In genomic region chr3R:16899659-16900022, dm6 we compare ENCODE assay signal across 2 fruit fly cellular contexts.
TF ChIP-seq lines count a peak whose summit lies in the region.

No protein-coding gene starts in this region.

TF ChIP-seq in whole organism, embryonic, 481 proteins besides CTCF, POLR2A, EP300 and RAD21 (continued from another document and continues in another):
- TF ChIP-seq CG9727 (GFP tag; optimal IDR thresholded peaks at IDR 0.05; lab: Kevin White, UChicago) (no peak), hb (GFP tag; IDR thresholded peaks at IDR 0.05; lab: Robert Waterston, UW; ENCODE audit: partially characterized antibody) (no peak), bcd (GFP tag; optimal IDR thresholded peaks at IDR 0.05; lab: Kevin White, UChicago) (no peak), Nf-YA (GFP tag; IDR thresholded peaks at IDR 0.05; lab: Robert Waterston, UW) (0 out of 2 replicates have a peak, but pooled peaks have one; percentile 32), CG14667 (GFP tag; IDR thresholded peaks at IDR 0.05; lab: Robert Waterston, UW) (no peak), gro (GFP tag; optimal IDR thresholded peaks at IDR 0.05; lab: Kevin White, UChicago) (no peak), fd64A (GFP tag; optimal IDR thresholded peaks at IDR 0.05; lab: Kevin White, UChicago) (no peak), Ada2b (GFP tag; IDR thresholded peaks at IDR 0.05; lab: Robert Waterston, UW) (peak; percentile 18; the same call in 1 of the 2 replicates), CG1603 (tag; optimal IDR thresholded peaks at IDR 0.05; lab: Kevin White, UChicago) (no peak), Bgb (GFP tag; IDR thresholded peaks at IDR 0.05; lab: Robert Waterston, UW; ENCODE audit: partially characterized antibody) (peak; percentile 38; the same call in 1 of the 2 replicates), Ets65A (GFP tag; lab: Kevin White, UChicago) (no peak), fd3F (GFP tag; optimal IDR thresholded peaks at IDR 0.05; lab: Kevin White, UChicago) (no peak), zen2 (GFP tag; IDR thresholded peaks at IDR 0.05; lab: Robert Waterston, UW; ENCODE audit: partially characterized antibody) (no peak), Dek (tag; optimal IDR thresholded peaks at IDR 0.05; lab: Kevin White, UChicago) (no peak), phol (tag; optimal IDR thresholded peaks at IDR 0.05; lab: Kevin White, UChicago) (peak; percentile 99), CG9932 (GFP tag; IDR thresholded peaks at IDR 0.05; lab: Robert Waterston, UW) (no peak), CG10321 (GFP tag; IDR thresholded peaks at IDR 0.05; lab: Robert Waterston, UW) (peak; percentile 83), CG11723 (GFP tag; optimal IDR thresholded peaks at IDR 0.05; lab: Kevin White, UChicago) (no peak), CG9215 (GFP tag; IDR thresholded peaks at IDR 0.05; lab: Robert Waterston, UW) (no peak), ERR (GFP tag; optimal IDR thresholded peaks at IDR 0.05; lab: Kevin White, UChicago) (no peak), CG3065 (GFP tag; optimal IDR thresholded peaks at IDR 0.05; lab: Kevin White, UChicago) (no peak), tll (GFP tag; optimal IDR thresholded peaks at IDR 0.05; lab: Kevin White, UChicago) (no peak), CG13775 (GFP tag; optimal IDR thresholded peaks at IDR 0.05; lab: Kevin White, UChicago) (no peak), kni (GFP tag; optimal IDR thresholded peaks at IDR 0.05; lab: Kevin White, UChicago) (peak; percentile 82), CG17612 (GFP tag; IDR thresholded peaks at IDR 0.05; lab: Robert Waterston, UW) (no peak), GATAe (GFP tag; conservative IDR thresholded peaks at IDR 0.05; lab: Robert Waterston, UW) (no peak), HLH3B (GFP tag; IDR thresholded peaks at IDR 0.05; lab: Robert Waterston, UW) (no peak), mld (GFP tag; IDR thresholded peaks at IDR 0.05; lab: Robert Waterston, UW; ENCODE audit: partially characterized antibody) (peak; percentile 43; the same call in 1 of the 3 replicates), CG4282 (GFP tag; optimal IDR thresholded peaks at IDR 0.05; lab: Kevin White, UChicago) (no peak), D (optimal IDR thresholded peaks at IDR 0.05; lab: Kevin White, UChicago) (peak; percentile 79), D (GFP tag; optimal IDR thresholded peaks at IDR 0.05; lab: Kevin White, UChicago) (no peak), Opbp (GFP tag; IDR thresholded peaks at IDR 0.05; lab: Robert Waterston, UW; ENCODE audit: partially characterized antibody) (peak; percentile 18; the same call in 2 of the 3 replicates), CG10267 (tag; optimal IDR thresholded peaks at IDR 0.05; lab: Kevin White, UChicago) (no peak), CG15011 (GFP tag; optimal IDR thresholded peaks at IDR 0.05; lab: Kevin White, UChicago) (no peak), zf30C (GFP tag; optimal IDR thresholded peaks at IDR 0.05; lab: Kevin White, UChicago) (peak; percentile 4), Rfx (GFP tag; IDR thresholded peaks at IDR 0.05; lab: Robert Waterston, UW) (peak; percentile 20; the same call in 1 of the 2 replicates), Deaf1 (tag; optimal IDR thresholded peaks at IDR 0.05; lab: Kevin White, UChicago) (peak; percentile 88), Hsf (GFP tag; optimal IDR thresholded peaks at IDR 0.05; lab: Kevin White, UChicago) (no peak), CG4730 (GFP tag; IDR thresholded peaks at IDR 0.05; lab: Robert Waterston, UW) (no peak), corto (GFP tag; optimal IDR thresholded peaks at IDR 0.05; lab: Kevin White, UChicago) (no peak), nerfin-1 (tag; optimal IDR thresholded peaks at IDR 0.05; lab: Kevin White, UChicago) (peak; percentile 79), MESR4 (GFP tag; optimal IDR thresholded peaks at IDR 0.05; lab: Kevin White, UChicago) (no peak), ewg (GFP tag; optimal IDR thresholded peaks at IDR 0.05; lab: Kevin White, UChicago) (peak; percentile 89), Neu2 (GFP tag; optimal IDR thresholded peaks at IDR 0.05; lab: Kevin White, UChicago; ENCODE audit: borderline replicate concordance) (no peak), pnt (GFP tag; optimal IDR thresholded peaks at IDR 0.05; lab: Kevin White, UChicago) (no peak), Adf1 (GFP tag; IDR thresholded peaks at IDR 0.05; lab: Robert Waterston, UW) (peak; percentile 77), Eip74EF (GFP tag; optimal IDR thresholded peaks at IDR 0.05; lab: Kevin White, UChicago) (no peak), CG2116 (GFP tag; optimal IDR thresholded peaks at IDR 0.05; lab: Kevin White, UChicago) (no peak), vvl (GFP tag; IDR thresholded peaks at IDR 0.05; lab: Robert Waterston, UW) (peak; percentile 27; the same call in 1 of the 2 replicates), CG18011 (GFP tag; optimal IDR thresholded peaks at IDR 0.05; lab: Kevin White, UChicago) (no peak), Stat92E (GFP tag; optimal IDR thresholded peaks at IDR 0.05; lab: Kevin White, UChicago) (no peak), sd (tag; optimal IDR thresholded peaks at IDR 0.05; lab: Kevin White, UChicago) (peak; percentile 74), sqz (GFP tag; optimal IDR thresholded peaks at IDR 0.05; lab: Kevin White, UChicago) (peak; percentile 74), chm (GFP tag; IDR thresholded peaks at IDR 0.05; lab: Robert Waterston, UW) (0 out of 2 replicates have a peak, but pooled peaks have one; percentile 38), Blimp-1 (GFP tag; optimal IDR thresholded peaks at IDR 0.05; lab: Kevin White, UChicago) (no peak), CG30431 (GFP tag; optimal IDR thresholded peaks at IDR 0.05; lab: Kevin White, UChicago) (no peak), CG12744 (GFP tag; optimal IDR thresholded peaks at IDR 0.05; lab: Kevin White, UChicago) (peak; percentile 33), Dp (GFP tag; optimal IDR thresholded peaks at IDR 0.05; lab: Kevin White, UChicago) (no peak), Dfd (GFP tag; optimal IDR thresholded peaks at IDR 0.05; lab: Kevin White, UChicago) (no peak), CG14710 (tag; optimal IDR thresholded peaks at IDR 0.05; lab: Kevin White, UChicago) (no peak), Taf1 (GFP tag; IDR thresholded peaks at IDR 0.05; lab: Robert Waterston, UW) (no peak), CG17912 (GFP tag; optimal IDR thresholded peaks at IDR 0.05; lab: Kevin White, UChicago) (no peak), ttk (GFP tag; IDR thresholded peaks at IDR 0.05; lab: Robert Waterston, UW) (no peak), CG1602 (GFP tag; optimal IDR thresholded peaks at IDR 0.05; lab: Kevin White, UChicago) (no peak), CG32767 (GFP tag; IDR thresholded peaks at IDR 0.05; lab: Robert Waterston, UW) (peak; percentile 64), CG11247 (GFP tag; IDR thresholded peaks at IDR 0.05; lab: Robert Waterston, UW) (no peak)

TF ChIP-seq in whole organism, prepupa, 60 proteins besides CTCF, POLR2A, EP300 and RAD21 (continued from another document):
- no peak for TF ChIP-seq CG7368 (GFP tag; optimal IDR thresholded peaks at IDR 0.05; lab: Kevin White, UChicago)
- no peak for TF ChIP-seq net (GFP tag; optimal IDR thresholded peaks at IDR 0.05; lab: Kevin White, UChicago)
- 0 out of 3 replicates have a peak, but pooled peaks have one; percentile 11 for TF ChIP-seq CG6163 (GFP tag; IDR thresholded peaks at IDR 0.05; lab: Robert Waterston, UW)
- no peak for TF ChIP-seq cyc (GFP tag; optimal IDR thresholded peaks at IDR 0.05; lab: Kevin White, UChicago)
- no peak for TF ChIP-seq Hr39 (GFP tag; optimal IDR thresholded peaks at IDR 0.05; lab: Kevin White, UChicago)
- TF ChIP-seq CG3032 (tag; optimal IDR thresholded peaks at IDR 0.05; lab: Kevin White, UChicago): no peak
- no peak for TF ChIP-seq CG11294 (GFP tag; IDR thresholded peaks at IDR 0.05; lab: Robert Waterston, UW)
- TF ChIP-seq topi (GFP tag; optimal IDR thresholded peaks at IDR 0.05; lab: Kevin White, UChicago): no peak
- TF ChIP-seq ss (GFP tag; optimal IDR thresholded peaks at IDR 0.05; lab: Kevin White, UChicago): no peak
- no peak for TF ChIP-seq CG32006 (GFP tag; optimal IDR thresholded peaks at IDR 0.05; lab: Kevin White, UChicago)
